Worm (Caenorhabditis elegans): Measurements from ENCODE around the gene nra-3.

- TF ChIP-seq elt-1 (tag; optimal IDR thresholded peaks at IDR 0.05) (no peak), lin-39 (tag; optimal IDR thresholded peaks at IDR 0.05) (no peak), egl-27 (tag; optimal IDR thresholded peaks at IDR 0.05) (no peak), lin-15B (tag; optimal IDR thresholded peaks at IDR 0.05) (no peak), nhr-77 (tag; optimal IDR thresholded peaks at IDR 0.05) (no peak), nhr-25 (tag; optimal IDR thresholded peaks at IDR 0.05) (no peak), ztf-11 (tag; optimal IDR thresholded peaks at IDR 0.05) (no peak)
These were observed 3.3 kb downstream of the nra-3 start for ce11 chrX:9927993-9928392.
